Worm (Caenorhabditis elegans) whole organism, L2 larva: ENCODE results near the gene C02E7.6.

Source experiments
- F13H6.1 ChIP-seq: sonication (generic microtip); optimal IDR thresholded peaks from 2 replicates; lab custom pipeline; 2016; ENCODE audit warnings: missing genetic modification characterization, missing compliant biosample characterization
- R02D3.7 ChIP-seq: fragments of 150-350 bp; optimal IDR thresholded peaks from 2 replicates; lab custom pipeline; 2014; ENCODE audit warnings: missing biosample characterization, missing genetic modification characterization
- Y55F3AM.14 ChIP-seq: fragments of 200-800 bp; sonication (Bioruptor generic); optimal IDR thresholded peaks from 2 replicates; lab custom pipeline; 2018; ENCODE audit warnings: mild to moderate bottlenecking, missing genetic modification characterization, missing compliant biosample characterization
- alr-1 ChIP-seq: fragments of 150-350 bp; optimal IDR thresholded peaks from 2 replicates; lab custom pipeline; 2014; ENCODE audit warnings: missing biosample characterization, missing genetic modification characterization
- ama-1 ChIP-seq: fragments of 150-350 bp; optimal IDR thresholded peaks from 2 replicates; lab custom pipeline; 2018; ENCODE audit warnings: inconsistent platforms
- blmp-1 ChIP-seq: sonication (generic microtip); optimal IDR thresholded peaks from 2 replicates; lab custom pipeline; 2017; ENCODE audit warnings: missing genetic modification characterization, mild to moderate bottlenecking, missing compliant biosample characterization, antibody characterized with exemption, moderate library complexity; ENCODE audit not compliant: insufficient read depth
- ceh-82 ChIP-seq: fragments of 150-350 bp; optimal IDR thresholded peaks from 2 replicates; lab custom pipeline; 2014; ENCODE audit warnings: missing biosample characterization, missing genetic modification characterization
- crh-2 ChIP-seq: sonication (generic microtip); optimal IDR thresholded peaks from 2 replicates; lab custom pipeline; 2017; ENCODE audit warnings: missing biosample characterization, missing genetic modification characterization
- dmd-4 ChIP-seq: sonication (generic microtip); optimal IDR thresholded peaks from 2 replicates; lab custom pipeline; 2017; ENCODE audit warnings: missing biosample characterization, missing genetic modification characterization
- egl-27 ChIP-seq: sonication (generic microtip); optimal IDR thresholded peaks from 3 replicates; lab custom pipeline; 2017; ENCODE audit warnings: missing biosample characterization, missing genetic modification reagents, missing genetic modification characterization
- elt-1 ChIP-seq: fragments of 150-350 bp; optimal IDR thresholded peaks from 2 replicates; lab custom pipeline; 2014; ENCODE audit warnings: missing biosample characterization, missing genetic modification characterization
- elt-3 ChIP-seq: sonication (generic microtip); optimal IDR thresholded peaks from 2 replicates; lab custom pipeline; 2017; ENCODE audit warnings: missing biosample characterization, missing genetic modification characterization
- fos-1 ChIP-seq: fragments of 150-350 bp; optimal IDR thresholded peaks from 2 replicates; lab custom pipeline; 2014; ENCODE audit warnings: missing biosample characterization, missing genetic modification characterization
- gmeb-1 ChIP-seq: fragments of 150-350 bp; optimal IDR thresholded peaks from 2 replicates; lab custom pipeline; 2014; ENCODE audit warnings: missing biosample characterization, missing genetic modification characterization
- lin-13 ChIP-seq: fragments of 150-350 bp; optimal IDR thresholded peaks from 2 replicates; lab custom pipeline; 2014; ENCODE audit warnings: missing biosample characterization, missing genetic modification reagents, missing genetic modification characterization
- lin-39 ChIP-seq: fragments of 150-350 bp; optimal IDR thresholded peaks from 2 replicates; lab custom pipeline; 2014; ENCODE audit warnings: missing biosample characterization, missing genetic modification reagents, missing genetic modification characterization
- lsy-2 ChIP-seq, 2 experiments: fragments of 150-350 bp in 1 of 2; sonication (generic microtip) in 1 of 2; optimal IDR thresholded peaks; 2 replicates each; lab custom pipeline; 2014 to 2017; ENCODE audit warnings: missing biosample characterization in 2 of 2, missing genetic modification characterization in 2 of 2
- mab-5 ChIP-seq: fragments of 150-350 bp; optimal IDR thresholded peaks from 2 replicates; lab custom pipeline; 2014; ENCODE audit warnings: missing biosample characterization, missing genetic modification characterization
- mbf-1 ChIP-seq: sonication (generic microtip); optimal IDR thresholded peaks from 2 replicates; lab custom pipeline; 2017; ENCODE audit warnings: missing biosample characterization, missing genetic modification characterization
- mdl-1 ChIP-seq, 2 experiments: fragments of 150-350 bp in 1 of 2; sonication (generic microtip) in 1 of 2; optimal IDR thresholded peaks; 2 replicates each; lab custom pipeline; 2017; ENCODE audit warnings: missing biosample characterization in 2 of 2, missing genetic modification characterization in 2 of 2
- nhr-12 ChIP-seq: fragments of 150-350 bp; optimal IDR thresholded peaks from 2 replicates; lab custom pipeline; 2014; ENCODE audit warnings: missing biosample characterization, missing genetic modification characterization
- nhr-129 ChIP-seq: fragments of 150-350 bp; optimal IDR thresholded peaks from 2 replicates; lab custom pipeline; 2014; ENCODE audit warnings: missing biosample characterization, missing genetic modification characterization
- nhr-21 ChIP-seq: fragments of 150-350 bp; optimal IDR thresholded peaks from 2 replicates; lab custom pipeline; 2014; ENCODE audit warnings: missing biosample characterization, missing genetic modification characterization
- nhr-23 ChIP-seq: fragments of 150-350 bp; optimal IDR thresholded peaks from 2 replicates; lab custom pipeline; 2014; ENCODE audit warnings: missing biosample characterization, missing genetic modification reagents, missing genetic modification characterization
- nhr-237 ChIP-seq: fragments of 150-350 bp; optimal IDR thresholded peaks from 2 replicates; lab custom pipeline; 2014; ENCODE audit warnings: missing biosample characterization, missing genetic modification characterization
- nhr-25 ChIP-seq: fragments of 150-350 bp; sonication (generic microtip); optimal IDR thresholded peaks from 3 replicates; lab custom pipeline; 2014; ENCODE audit warnings: missing biosample characterization, missing genetic modification characterization
- nhr-6 ChIP-seq: fragments of 150-350 bp; optimal IDR thresholded peaks from 2 replicates; lab custom pipeline; 2014; ENCODE audit warnings: missing biosample characterization, missing genetic modification characterization
- nhr-77 ChIP-seq: fragments of 150-350 bp; optimal IDR thresholded peaks from 2 replicates; lab custom pipeline; 2014; ENCODE audit warnings: missing biosample characterization, missing genetic modification characterization
- peb-1 ChIP-seq: fragments of 150-350 bp; optimal IDR thresholded peaks from 2 replicates; lab custom pipeline; 2014; ENCODE audit warnings: missing biosample characterization, missing genetic modification characterization
- sem-4 ChIP-seq: fragments of 150-350 bp; optimal IDR thresholded peaks from 2 replicates; lab custom pipeline; 2014; ENCODE audit warnings: missing biosample characterization, missing genetic modification reagents, missing genetic modification characterization
- skn-1 ChIP-seq: sonication (generic microtip); optimal IDR thresholded peaks from 2 replicates; lab custom pipeline; 2017; ENCODE audit warnings: missing biosample characterization, missing genetic modification characterization
- sma-9 ChIP-seq, 2 experiments: fragments of 150-350 bp in 1 of 2; sonication (generic microtip) in 1 of 2; optimal IDR thresholded peaks; 2 replicates each; lab custom pipeline; 2014 to 2016; ENCODE audit warnings: missing genetic modification characterization in 2 of 2, mild to moderate bottlenecking in 1 of 2, missing biosample characterization in 1 of 2, missing compliant biosample characterization in 1 of 2, missing genetic modification reagents in 1 of 2, moderate library complexity in 1 of 2
- snpc-4 ChIP-seq: fragments of 150-350 bp; optimal IDR thresholded peaks from 2 replicates; lab custom pipeline; 2014; ENCODE audit warnings: missing biosample characterization, missing genetic modification characterization
- unc-39 ChIP-seq: fragments of 150-350 bp; optimal IDR thresholded peaks from 2 replicates; lab custom pipeline; 2014; ENCODE audit warnings: missing biosample characterization, missing genetic modification characterization
- unc-55 ChIP-seq: fragments of 150-350 bp; sonication (generic microtip); optimal IDR thresholded peaks from 3 replicates; lab custom pipeline; 2014; ENCODE audit warnings: missing biosample characterization, missing genetic modification reagents, missing genetic modification characterization
- ztf-4 ChIP-seq: fragments of 150-350 bp; optimal IDR thresholded peaks from 2 replicates; lab custom pipeline; 2014; ENCODE audit warnings: missing biosample characterization, missing genetic modification characterization

Gene C02E7.6

ce11 chrV:4963606-4964005, 44.6 kb downstream of the C02E7.6 start:
- TF ChIP-seq blmp-1 (no peak), nhr-6 (tag; lab: Kevin White, UChicago) (no peak), elt-3 (tag; lab: Kevin White, UChicago) (no peak), nhr-12 (tag; lab: Kevin White, UChicago) (no peak), lsy-2 (tag; optimal IDR thresholded peaks at IDR 0.05; lab: Kevin White, UChicago) (no peak), mbf-1 (no peak), nhr-25 (tag; lab: Kevin White, UChicago) (no peak)

ce11 chrV:4964020-4964635, 45.1 kb downstream of the C02E7.6 start:
- TF ChIP-seq egl-27 (tag; lab: Kevin White, UChicago): no peak
- TF ChIP-seq Y55F3AM.14: peak; percentile 9
- peak; percentile 22 for TF ChIP-seq unc-55 (GFP tag; lab: Kevin White, UChicago)
- no peak for TF ChIP-seq dmd-4

ce11 chrV:4964671-4965420, 45.8 kb downstream of the C02E7.6 start:
- TF ChIP-seq F13H6.1 (tag; lab: Kevin White, UChicago) (no peak), mdl-1 (tag; optimal IDR thresholded peaks at IDR 0.05; lab: Kevin White, UChicago) (no peak), lin-13 (no peak), sma-9 (GFP tag; optimal IDR thresholded peaks at IDR 0.05; lab: Kevin White, UChicago) (peak; percentile 48), sma-9 (tag; optimal IDR thresholded peaks at IDR 0.05; lab: Kevin White, UChicago) (no peak), fos-1 (tag; lab: Kevin White, UChicago) (peak; percentile 57), mab-5 (no peak), skn-1 (peak; percentile 33), crh-2 (tag; lab: Kevin White, UChicago) (peak; percentile 38), nhr-237 (tag; lab: Kevin White, UChicago) (no peak), snpc-4 (tag; lab: Kevin White, UChicago) (no peak), R02D3.7 (tag; lab: Kevin White, UChicago) (no peak), gmeb-1 (no peak), mbf-1 (no peak), nhr-129 (peak; percentile 48), nhr-23 (tag; lab: Kevin White, UChicago) (no peak)

- TF ChIP-seq sma-9 (GFP tag; optimal IDR thresholded peaks at IDR 0.05; lab: Kevin White, UChicago): peak; percentile 26
- no peak for TF ChIP-seq sma-9 (tag; optimal IDR thresholded peaks at IDR 0.05; lab: Kevin White, UChicago)
- TF ChIP-seq nhr-237 (tag; lab: Kevin White, UChicago): no peak
- TF ChIP-seq mab-5: no peak
These were observed 46.8 kb downstream of the C02E7.6 start for ce11 chrV:4965790-4966189.

DNA sequence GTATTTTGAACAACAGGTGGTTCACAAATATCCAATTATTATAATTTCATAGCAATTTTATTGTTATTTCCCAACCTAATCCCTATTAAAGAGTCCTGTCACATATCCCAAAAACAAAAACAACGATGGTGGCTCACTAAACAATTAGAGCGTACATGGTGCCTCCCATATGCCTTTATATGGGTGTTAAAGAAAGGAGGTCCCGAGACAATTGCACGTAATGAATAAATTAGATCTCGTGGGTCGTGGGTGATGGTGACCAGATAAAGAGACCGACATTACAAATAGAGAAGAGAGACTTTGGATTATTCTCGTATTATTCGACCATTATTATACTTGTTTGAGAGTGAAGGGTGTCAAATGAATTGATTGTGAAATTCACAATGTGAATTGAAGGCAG, 48.2 kb downstream of the C02E7.6 start:
- TF ChIP-seq lin-39 (tag; lab: Kevin White, UChicago): no peak
- TF ChIP-seq lsy-2 (tag; optimal IDR thresholded peaks at IDR 0.05; lab: Kevin White, UChicago): no peak
- TF ChIP-seq alr-1 (tag; lab: Kevin White, UChicago): no peak
- no peak for TF ChIP-seq nhr-12 (tag; lab: Kevin White, UChicago)
- TF ChIP-seq egl-27 (tag; lab: Kevin White, UChicago): no peak
- TF ChIP-seq nhr-237 (tag; lab: Kevin White, UChicago): no peak
- TF ChIP-seq nhr-21 (tag; lab: Kevin White, UChicago): no peak
- no peak for TF ChIP-seq F13H6.1 (tag; lab: Kevin White, UChicago)
- no peak for TF ChIP-seq nhr-77 (tag; lab: Kevin White, UChicago)
- TF ChIP-seq mbf-1: no peak
- no peak for TF ChIP-seq R02D3.7 (tag; lab: Kevin White, UChicago)
- no peak for TF ChIP-seq nhr-23 (tag; lab: Kevin White, UChicago)
- no peak for TF ChIP-seq nhr-129

- TF ChIP-seq nhr-25 (tag; lab: Kevin White, UChicago) (no peak), unc-39 (tag; lab: Kevin White, UChicago) (no peak), ceh-82 (tag; lab: Kevin White, UChicago) (no peak), Y55F3AM.14 (no peak), nhr-77 (tag; lab: Kevin White, UChicago) (no peak), ztf-4 (tag; lab: Kevin White, UChicago) (no peak), sem-4 (tag; lab: Kevin White, UChicago) (no peak), snpc-4 (tag; lab: Kevin White, UChicago) (no peak), mab-5 (no peak), lin-13 (no peak), nhr-6 (tag; lab: Kevin White, UChicago) (no peak), lsy-2 (tag; optimal IDR thresholded peaks at IDR 0.05; lab: Kevin White, UChicago) (no peak), nhr-237 (tag; lab: Kevin White, UChicago) (no peak), peb-1 (tag; lab: Kevin White, UChicago) (no peak), elt-1 (tag; lab: Kevin White, UChicago) (no peak), lin-39 (tag; lab: Kevin White, UChicago) (no peak), ama-1 (lab: Kevin White, UChicago) (no peak)
These were observed 49.8 kb downstream of the C02E7.6 start for ce11 chrV:4968775-4969174.
